Fruit fly (Drosophila melanogaster) whole organism, embryonic: ENCODE data around the gene CG46459.

Source experiments
- CG10979 ChIP-seq: fragments of 200-800 bp; sonication (Bioruptor generic); optimal IDR thresholded peaks from 2 replicates; lab custom pipeline; 2018; ENCODE audit warnings: missing biosample characterization, mild to moderate bottlenecking, missing genetic modification characterization, moderate library complexity
- CG11695 ChIP-seq: fragments of 200-800 bp; sonication (Bioruptor generic); IDR thresholded peaks from 3 replicates; pipeline ENCODE4 v1.3.6; 2022; ENCODE audit warnings: missing biosample characterization, missing genetic modification characterization
- CG12104 ChIP-seq: fragments of 200-800 bp; sonication (Bioruptor generic); optimal IDR thresholded peaks from 3 replicates; lab custom pipeline; 2016; ENCODE audit warnings: missing biosample characterization, missing genetic modification characterization
- CG12769 ChIP-seq: fragments of 200-800 bp; sonication (Bioruptor generic); optimal IDR thresholded peaks from 2 replicates; lab custom pipeline; 2019; ENCODE audit warnings: missing biosample characterization, mild to moderate bottlenecking, missing genetic modification characterization, moderate library complexity
- CG13287 ChIP-seq: fragments of 200-800 bp; sonication (Bioruptor generic); IDR thresholded peaks from 2 replicates; pipeline ENCODE4 v1.3.6; 2022; ENCODE audit warnings: missing biosample characterization, missing genetic modification characterization; ENCODE audit not compliant: partially characterized antibody
- CG13424 ChIP-seq: fragments of 200-800 bp; sonication (Bioruptor generic); optimal IDR thresholded peaks from 2 replicates; lab custom pipeline; 2019; ENCODE audit warnings: missing biosample characterization, mild to moderate bottlenecking, missing genetic modification characterization, moderate library complexity
- CG17612 ChIP-seq: fragments of 200-800 bp; sonication (Bioruptor generic); IDR thresholded peaks from 2 replicates; pipeline ENCODE4 v1.3.6; 2022; ENCODE audit warnings: missing biosample characterization, missing genetic modification characterization
- CG17912 ChIP-seq: fragments of 200-800 bp; sonication (Bioruptor generic); optimal IDR thresholded peaks from 2 replicates; lab custom pipeline; 2018; ENCODE audit warnings: missing biosample characterization, mild to moderate bottlenecking, missing genetic modification characterization
- CG2199 ChIP-seq: fragments of 200-800 bp; sonication (Bioruptor generic); IDR thresholded peaks from 3 replicates; pipeline ENCODE4 v1.3.6; 2022; ENCODE audit warnings: missing biosample characterization, missing genetic modification characterization
- CG2202 ChIP-seq: fragments of 200-800 bp; sonication (Bioruptor generic); optimal IDR thresholded peaks from 2 replicates; lab custom pipeline; 2018; ENCODE audit warnings: missing biosample characterization, mild to moderate bottlenecking, missing genetic modification characterization
- CG2712 ChIP-seq: fragments of 200-800 bp; optimal IDR thresholded peaks from 3 replicates; lab custom pipeline; 2019; ENCODE audit warnings: missing biosample characterization, mild to moderate bottlenecking, missing genetic modification characterization, moderate library complexity
- CG3065 ChIP-seq: fragments of 200-800 bp; sonication (Bioruptor generic); optimal IDR thresholded peaks from 2 replicates; lab custom pipeline; 2016; ENCODE audit warnings: missing biosample characterization, missing genetic modification characterization
- CG31365 ChIP-seq: fragments of 200-800 bp; sonication (Bioruptor generic); optimal IDR thresholded peaks from 2 replicates; lab custom pipeline; 2018; ENCODE audit warnings: missing biosample characterization, mild to moderate bottlenecking, missing genetic modification characterization
- CG3847 ChIP-seq: fragments of 200-800 bp; sonication (Bioruptor generic); IDR thresholded peaks from 2 replicates; pipeline ENCODE4 v1.3.6; 2022; ENCODE audit warnings: missing biosample characterization, missing genetic modification characterization
- CG4404 ChIP-seq: fragments of 200-800 bp; sonication (Bioruptor generic); IDR thresholded peaks from 2 replicates; pipeline ENCODE4 v1.3.6; 2022; ENCODE audit warnings: missing biosample characterization, missing genetic modification characterization
- CG4424 ChIP-seq: fragments of 200-800 bp; sonication (Bioruptor generic); optimal IDR thresholded peaks from 3 replicates; lab custom pipeline; 2016; ENCODE audit warnings: missing biosample characterization, missing genetic modification characterization
- CG8388 ChIP-seq: fragments of 200-800 bp; sonication (Bioruptor generic); optimal IDR thresholded peaks from 2 replicates; lab custom pipeline; 2019; ENCODE audit warnings: missing biosample characterization, mild to moderate bottlenecking, missing genetic modification characterization, moderate library complexity
- CrebB ChIP-seq: fragments of 200-800 bp; sonication (Bioruptor generic); optimal IDR thresholded peaks from 3 replicates; lab custom pipeline; 2018; ENCODE audit warnings: missing biosample characterization, mild to moderate bottlenecking, missing genetic modification characterization
- Elba2 ChIP-seq: fragments of 200-800 bp; sonication (Bioruptor generic); optimal IDR thresholded peaks from 3 replicates; lab custom pipeline; 2016; ENCODE audit warnings: missing biosample characterization, missing genetic modification characterization
- Gug ChIP-seq: fragments of 200-800 bp; sonication (Bioruptor generic); IDR thresholded peaks from 4 replicates; pipeline ENCODE4 v1.3.6; 2022; ENCODE audit warnings: missing biosample characterization, missing genetic modification characterization
- Hand ChIP-seq: fragments of 200-800 bp; sonication (Bioruptor generic); optimal IDR thresholded peaks from 2 replicates; lab custom pipeline; 2017; ENCODE audit warnings: mild to moderate bottlenecking, missing biosample characterization, missing genetic modification reagents, missing genetic modification characterization
- Meics ChIP-seq: fragments of 200-800 bp; sonication (Bioruptor generic); optimal IDR thresholded peaks from 2 replicates; lab custom pipeline; 2017; ENCODE audit warnings: missing biosample characterization, mild to moderate bottlenecking, missing genetic modification characterization
- Rfx ChIP-seq: fragments of 200-800 bp; sonication (Bioruptor generic); IDR thresholded peaks from 2 replicates; pipeline ENCODE4 v1.3.6; 2022; ENCODE audit warnings: missing biosample characterization, missing genetic modification characterization
- Six4 ChIP-seq: fragments of 200-800 bp; sonication (Bioruptor generic); optimal IDR thresholded peaks from 2 replicates; lab custom pipeline; 2016; ENCODE audit warnings: missing biosample characterization, missing genetic modification characterization
- Sox102F ChIP-seq: fragments of 200-800 bp; sonication (Bioruptor generic); optimal IDR thresholded peaks from 2 replicates; lab custom pipeline; 2018; ENCODE audit warnings: missing biosample characterization, mild to moderate bottlenecking, missing genetic modification characterization, moderate library complexity
- Spps ChIP-seq: fragments of 200-800 bp; sonication (Bioruptor generic); optimal IDR thresholded peaks from 2 replicates; lab custom pipeline; 2018; ENCODE audit warnings: missing biosample characterization, mild to moderate bottlenecking, missing genetic modification characterization
- cato ChIP-seq: fragments of 200-800 bp; sonication (Bioruptor generic); optimal IDR thresholded peaks from 2 replicates; lab custom pipeline; 2016; ENCODE audit warnings: missing biosample characterization, missing genetic modification characterization, borderline replicate concordance
- crc ChIP-seq: fragments of 200-800 bp; sonication (Bioruptor generic); optimal IDR thresholded peaks from 2 replicates; lab custom pipeline; 2016; ENCODE audit warnings: missing biosample characterization, missing genetic modification characterization
- danr ChIP-seq: fragments of 200-800 bp; sonication (Bioruptor generic); IDR thresholded peaks from 2 replicates; pipeline ENCODE4 v1.3.6; 2022; ENCODE audit warnings: missing biosample characterization, missing genetic modification characterization
- ems ChIP-seq: fragments of 200-800 bp; sonication (Bioruptor generic); optimal IDR thresholded peaks from 3 replicates; lab custom pipeline; 2016; ENCODE audit warnings: missing biosample characterization, missing genetic modification characterization
- esg ChIP-seq: fragments of 200-800 bp; sonication (Bioruptor generic); conservative IDR thresholded peaks from 2 replicates; pipeline ENCODE4 v1.3.6; 2022; ENCODE audit warnings: missing biosample characterization, missing genetic modification characterization
- fd96Cb ChIP-seq: fragments of 200-800 bp; sonication (Bioruptor generic); optimal IDR thresholded peaks from 2 replicates; lab custom pipeline; 2018; ENCODE audit warnings: missing biosample characterization, mild to moderate bottlenecking, missing genetic modification characterization, moderate library complexity
- gt ChIP-seq: fragments of 200-800 bp; sonication (Bioruptor generic); IDR thresholded peaks from 2 replicates; pipeline ENCODE4 v1.3.6; 2022; ENCODE audit warnings: missing biosample characterization, missing genetic modification characterization
- mam ChIP-seq: fragments of 200-800 bp; sonication (Bioruptor generic); optimal IDR thresholded peaks from 3 replicates; lab custom pipeline; 2016; ENCODE audit warnings: missing biosample characterization, missing genetic modification characterization
- onecut ChIP-seq: fragments of 200-800 bp; sonication (Bioruptor generic); IDR thresholded peaks from 2 replicates; pipeline ENCODE4 v1.3.6; 2022; ENCODE audit warnings: missing biosample characterization, missing genetic modification characterization
- org-1 ChIP-seq: fragments of 200-800 bp; sonication (Bioruptor generic); optimal IDR thresholded peaks from 2 replicates; lab custom pipeline; 2017; ENCODE audit warnings: missing biosample characterization, missing genetic modification characterization
- pan ChIP-seq, 4 experiments: fragments of >200 bp in 3 of 4; fragments of 200-800 bp in 1 of 4; sonication (Bioruptor generic) in 1 of 4; optimal IDR thresholded peaks in 3 of 4; IDR thresholded peaks in 1 of 4; 2 replicates each; pipeline versions ENCODE4 v1.3.6 to Lab custom; 2017 to 2022; ENCODE audit warnings: missing biosample characterization in 2 of 4, missing genetic modification characterization in 2 of 4, mixed read lengths in 1 of 4
- phol ChIP-seq: fragments of 200-800 bp; sonication (Bioruptor generic); optimal IDR thresholded peaks from 3 replicates; lab custom pipeline; 2018; ENCODE audit warnings: missing biosample characterization, mild to moderate bottlenecking, missing genetic modification characterization, moderate library complexity
- ranshi ChIP-seq: fragments of 200-800 bp; sonication (Bioruptor generic); IDR thresholded peaks from 2 replicates; pipeline ENCODE4 v1.3.6; 2022; ENCODE audit warnings: missing biosample characterization, missing genetic modification characterization
- sens-2 ChIP-seq: fragments of 200-800 bp; sonication (Bioruptor generic); IDR thresholded peaks from 2 replicates; pipeline ENCODE4 v1.3.6; 2022; ENCODE audit warnings: missing biosample characterization, missing genetic modification characterization
- shn ChIP-seq: fragments of 200-800 bp; sonication (Bioruptor generic); optimal IDR thresholded peaks from 3 replicates; lab custom pipeline; 2016; ENCODE audit warnings: missing biosample characterization, missing genetic modification characterization
- slbo ChIP-seq: fragments of 200-800 bp; sonication (Bioruptor generic); IDR thresholded peaks from 2 replicates; pipeline ENCODE4 v1.3.6; 2022; ENCODE audit warnings: missing biosample characterization, missing genetic modification characterization
- slou ChIP-seq: fragments of 200-800 bp; sonication (Bioruptor generic); optimal IDR thresholded peaks from 3 replicates; lab custom pipeline; 2016; ENCODE audit warnings: missing biosample characterization, missing genetic modification characterization
- so ChIP-seq: fragments of 200-800 bp; sonication (Bioruptor generic); IDR thresholded peaks from 3 replicates; pipeline ENCODE4 v1.3.6; 2022; ENCODE audit warnings: missing biosample characterization, missing genetic modification characterization
- sug ChIP-seq: fragments of 200-800 bp; optimal IDR thresholded peaks from 2 replicates; lab custom pipeline; 2019; ENCODE audit warnings: missing biosample characterization, mild to moderate bottlenecking, missing genetic modification characterization, moderate library complexity
- tap ChIP-seq: fragments of 200-800 bp; optimal IDR thresholded peaks from 3 replicates; lab custom pipeline; 2019; ENCODE audit warnings: missing biosample characterization, mild to moderate bottlenecking, missing genetic modification characterization, moderate library complexity
- toy ChIP-seq: fragments of 200-800 bp; sonication (Bioruptor generic); IDR thresholded peaks from 2 replicates; pipeline ENCODE4 v1.3.6; 2022; ENCODE audit warnings: missing biosample characterization, missing genetic modification characterization
- vvl ChIP-seq: fragments of 200-800 bp; sonication (Bioruptor generic); IDR thresholded peaks from 2 replicates; pipeline ENCODE4 v1.3.6; 2022; ENCODE audit warnings: missing biosample characterization, missing genetic modification characterization
- yki ChIP-seq: fragments of >200 bp; optimal IDR thresholded peaks from 3 replicates; lab custom pipeline; 2018
- z ChIP-seq: fragments of 200-800 bp; sonication (Bioruptor generic); IDR thresholded peaks from 3 replicates; pipeline ENCODE4 v1.3.6; 2022; ENCODE audit warnings: missing biosample characterization, missing genetic modification characterization
- zf30C ChIP-seq: fragments of 200-800 bp; sonication (Bioruptor generic); optimal IDR thresholded peaks from 3 replicates; lab custom pipeline; 2018; ENCODE audit warnings: missing biosample characterization, mild to moderate bottlenecking, missing genetic modification characterization
- zfh1 ChIP-seq: fragments of 200-800 bp; sonication (Bioruptor generic); IDR thresholded peaks from 3 replicates; pipeline ENCODE4 v1.3.6; 2022; ENCODE audit warnings: missing biosample characterization, missing genetic modification characterization

CG46459 gene

DNA sequence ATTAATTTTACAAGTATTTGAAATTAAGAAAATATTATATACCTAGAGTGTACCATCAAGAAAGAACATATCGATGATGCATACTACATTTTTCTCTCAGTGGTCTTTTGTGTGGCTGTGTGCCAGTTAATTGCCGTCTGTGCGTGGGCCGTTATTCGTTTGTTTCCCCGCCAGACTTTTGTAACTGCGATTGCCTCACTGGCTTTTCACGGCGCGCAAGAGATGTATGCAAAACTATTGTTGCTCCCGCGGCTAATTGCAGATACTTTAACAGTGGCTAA, 14.8 kb upstream of the CG46459 start:
- TF ChIP-seq CG17912 (GFP tag; lab: Kevin White, UChicago) (no peak), Rfx (GFP tag; lab: Robert Waterston, UW) (peak; percentile 64), ranshi (GFP tag; lab: Robert Waterston, UW) (peak; percentile 65), slbo (GFP tag; lab: Robert Waterston, UW) (peak; percentile 69), Gug (GFP tag; lab: Robert Waterston, UW) (peak; percentile 52; the same call in 1 of the 4 replicates), CrebB (tag; lab: Kevin White, UChicago) (no peak), CG31365 (tag; lab: Kevin White, UChicago) (peak; percentile 13), yki (lab: Kevin White, UChicago) (no peak), CG3065 (GFP tag; lab: Kevin White, UChicago) (no peak), CG13287 (no peak), danr (GFP tag; lab: Robert Waterston, UW) (peak; percentile 56; the same call in 1 of the 2 replicates), Hand (no peak), sug (no peak), fd96Cb (peak; percentile 48), z (peak; percentile 67; the same call in 2 of the 3 replicates), CG10979 (tag; lab: Kevin White, UChicago) (peak; percentile 29), zf30C (GFP tag; lab: Kevin White, UChicago) (peak; percentile 85), onecut (GFP tag; lab: Robert Waterston, UW) (peak; percentile 2; the same call in 1 of the 2 replicates), slou (GFP tag; lab: Kevin White, UChicago) (no peak), vvl (peak; percentile 88), cato (peak; percentile 12), pan (optimal IDR thresholded peaks at IDR 0.05; lab: Kevin White, UChicago) (no peak), pan (GFP tag; optimal IDR thresholded peaks at IDR 0.05 in 1 of 2, IDR thresholded peaks at IDR 0.05 in 1 of 2) (peak in 1 of 2 experiments; percentile 83), CG11695 (GFP tag; lab: Robert Waterston, UW) (peak; percentile 77), Meics (GFP tag; lab: Kevin White, UChicago) (no peak), esg (GFP tag; lab: Robert Waterston, UW) (peak; percentile 60), Elba2 (GFP tag; lab: Kevin White, UChicago) (no peak), CG2199 (GFP tag; lab: Robert Waterston, UW) (peak; percentile 80; the same call in 1 of the 3 replicates), gt (GFP tag; lab: Robert Waterston, UW) (no peak), CG8388 (GFP tag; lab: Kevin White, UChicago) (peak; percentile 48), Spps (tag; lab: Kevin White, UChicago) (peak; percentile 49), toy (0 out of 2 replicates have a peak, but pooled peaks have one; percentile 42), CG2712 (peak; percentile 47), mam (GFP tag; lab: Kevin White, UChicago) (no peak), CG4424 (GFP tag; lab: Kevin White, UChicago) (peak; percentile 25), so (GFP tag; lab: Robert Waterston, UW) (peak; percentile 13; the same call in 1 of the 3 replicates), sens-2 (peak; percentile 55; the same call in 1 of the 2 replicates), CG13424 (tag; lab: Kevin White, UChicago) (peak; percentile 2), shn (GFP tag; lab: Kevin White, UChicago) (no peak), tap (tag; lab: Kevin White, UChicago) (peak; percentile 54), zfh1 (GFP tag; lab: Robert Waterston, UW) (peak; percentile 77), Sox102F (peak; percentile 44), org-1 (GFP tag; lab: Kevin White, UChicago) (no peak), CG17612 (GFP tag; lab: Robert Waterston, UW) (0 out of 2 replicates have a peak, but pooled peaks have one; percentile 10), phol (tag; lab: Kevin White, UChicago) (peak; percentile 49), CG3847 (GFP tag; lab: Robert Waterston, UW) (peak; percentile 39), ems (GFP tag; lab: Kevin White, UChicago) (no peak), CG2202 (tag; lab: Kevin White, UChicago) (peak; percentile 22), CG12104 (GFP tag; lab: Kevin White, UChicago) (peak; percentile 46), CG12769 (tag; lab: Kevin White, UChicago) (peak; percentile 30), crc (no peak), CG4404 (GFP tag; lab: Robert Waterston, UW) (peak; percentile 24; the same call in 1 of the 2 replicates), Six4 (no peak)
